Worm (Caenorhabditis elegans) whole organism, L3 larva: ENCODE measurements around the gene dpy-17.
"Not testable (repeated sequence)": the region's sequence is repeated elsewhere in the genome, so short reads cannot be mapped to it uniquely, and the experiment has no call there.

Source experiments
- R02D3.7 ChIP-seq: fragments of 150-350 bp; optimal IDR thresholded peaks from 2 replicates; lab custom pipeline; 2014; ENCODE audit warnings: missing biosample characterization, missing genetic modification characterization
- aly-2 ChIP-seq: fragments of 150-350 bp; optimal IDR thresholded peaks from 2 replicates; lab custom pipeline; 2014; ENCODE audit warnings: missing biosample characterization, missing genetic modification characterization
- ama-1 ChIP-seq: fragments of 150-350 bp; optimal IDR thresholded peaks from 2 replicates; lab custom pipeline; 2018
- ceh-16 ChIP-seq: sonication (generic microtip); optimal IDR thresholded peaks from 2 replicates; lab custom pipeline; 2017; ENCODE audit warnings: missing biosample characterization, missing genetic modification characterization
- ceh-28 ChIP-seq: fragments of 150-350 bp; optimal IDR thresholded peaks from 2 replicates; lab custom pipeline; 2014; ENCODE audit warnings: missing biosample characterization, missing genetic modification reagents, missing genetic modification characterization
- ceh-82 ChIP-seq: fragments of 150-350 bp; optimal IDR thresholded peaks from 2 replicates; lab custom pipeline; 2014; ENCODE audit warnings: missing biosample characterization, missing genetic modification characterization
- ceh-9 ChIP-seq: sonication (generic microtip); optimal IDR thresholded peaks from 2 replicates; lab custom pipeline; 2018; ENCODE audit warnings: missing biosample characterization, missing genetic modification characterization
- daf-12 ChIP-seq: fragments of 150-350 bp; optimal IDR thresholded peaks from 2 replicates; lab custom pipeline; 2014; ENCODE audit warnings: missing biosample characterization, missing genetic modification reagents, missing genetic modification characterization
- egl-27 ChIP-seq: sonication (generic microtip); optimal IDR thresholded peaks from 4 replicates; lab custom pipeline; 2017; ENCODE audit warnings: missing biosample characterization, missing genetic modification reagents, missing genetic modification characterization
- elt-1 ChIP-seq: fragments of 150-350 bp; optimal IDR thresholded peaks from 2 replicates; lab custom pipeline; 2014; ENCODE audit warnings: missing biosample characterization, missing genetic modification characterization
- elt-2 ChIP-seq: sonication (generic microtip); optimal IDR thresholded peaks from 2 replicates; lab custom pipeline; 2016; ENCODE audit warnings: missing genetic modification reagents, mild to moderate bottlenecking, missing genetic modification characterization, missing compliant biosample characterization
- elt-3 ChIP-seq, 3 experiments: fragments of 150-350 bp in 1 of 3; sonication (generic microtip) in 2 of 3; optimal IDR thresholded peaks; 2 replicates in 2 of 3; 4 replicates in 1 of 3; lab custom pipeline; 2014 to 2017; ENCODE audit warnings: missing biosample characterization in 3 of 3, missing genetic modification characterization in 3 of 3
- eor-1 ChIP-seq, 2 experiments: fragments of 150-350 bp; optimal IDR thresholded peaks; 2 replicates each; lab custom pipeline; 2014 to 2018; ENCODE audit warnings: missing biosample characterization in 2 of 2, missing genetic modification characterization in 2 of 2
- fkh-2 ChIP-seq: fragments of 150-350 bp; optimal IDR thresholded peaks from 2 replicates; lab custom pipeline; 2014; ENCODE audit warnings: missing biosample characterization, missing genetic modification reagents, missing genetic modification characterization
- fos-1 ChIP-seq: fragments of 150-350 bp; optimal IDR thresholded peaks from 2 replicates; lab custom pipeline; 2014; ENCODE audit warnings: missing biosample characterization, missing genetic modification characterization
- hmg-11 ChIP-seq: sonication (generic microtip); optimal IDR thresholded peaks from 2 replicates; lab custom pipeline; 2016; ENCODE audit warnings: missing genetic modification characterization, missing compliant biosample characterization
- jun-1 ChIP-seq: fragments of 150-350 bp; optimal IDR thresholded peaks from 2 replicates; lab custom pipeline; 2014; ENCODE audit warnings: missing biosample characterization, missing genetic modification reagents, missing genetic modification characterization
- lin-15B ChIP-seq: fragments of 150-350 bp; optimal IDR thresholded peaks from 2 replicates; lab custom pipeline; 2014; ENCODE audit warnings: missing biosample characterization, missing genetic modification characterization
- lin-39 ChIP-seq: fragments of 150-350 bp; optimal IDR thresholded peaks from 2 replicates; lab custom pipeline; 2018; ENCODE audit warnings: missing biosample characterization, missing genetic modification reagents, missing genetic modification characterization
- lsy-12 ChIP-seq: sonication (generic microtip); optimal IDR thresholded peaks from 2 replicates; lab custom pipeline; 2016; ENCODE audit warnings: mild to moderate bottlenecking, missing genetic modification characterization, missing compliant biosample characterization
- mdl-1 ChIP-seq: fragments of 150-350 bp; optimal IDR thresholded peaks from 2 replicates; lab custom pipeline; 2014; ENCODE audit warnings: missing biosample characterization, missing genetic modification characterization
- mml-1 ChIP-seq: fragments of 150-350 bp; sonication (generic microtip); optimal IDR thresholded peaks from 3 replicates; lab custom pipeline; 2014; ENCODE audit warnings: missing biosample characterization, missing genetic modification characterization
- nfya-1 ChIP-seq: sonication (generic microtip); optimal IDR thresholded peaks from 2 replicates; lab custom pipeline; 2017; ENCODE audit warnings: missing genetic modification characterization, mild to moderate bottlenecking, missing compliant biosample characterization, antibody characterized with exemption, moderate library complexity; ENCODE audit not compliant: insufficient read depth
- nhr-11 ChIP-seq: fragments of 150-350 bp; optimal IDR thresholded peaks from 2 replicates; lab custom pipeline; 2014; ENCODE audit warnings: missing biosample characterization, missing genetic modification characterization
- nhr-23 ChIP-seq: fragments of 150-350 bp; optimal IDR thresholded peaks from 2 replicates; lab custom pipeline; 2014; ENCODE audit warnings: missing biosample characterization, missing genetic modification reagents, missing genetic modification characterization
- nhr-25 ChIP-seq: sonication (generic microtip); optimal IDR thresholded peaks from 2 replicates; lab custom pipeline; 2017; ENCODE audit warnings: missing biosample characterization, missing genetic modification characterization
- nhr-28 ChIP-seq: fragments of 150-350 bp; optimal IDR thresholded peaks from 2 replicates; lab custom pipeline; 2014; ENCODE audit warnings: missing biosample characterization, missing genetic modification characterization
- nhr-43 ChIP-seq: sonication (generic microtip); optimal IDR thresholded peaks from 2 replicates; lab custom pipeline; 2016; ENCODE audit warnings: mild to moderate bottlenecking, missing genetic modification characterization, missing compliant biosample characterization; ENCODE audit not compliant: poor library complexity, severe bottlenecking
- nhr-67 ChIP-seq: fragments of 150-350 bp; optimal IDR thresholded peaks from 2 replicates; lab custom pipeline; 2014; ENCODE audit warnings: missing biosample characterization, missing genetic modification characterization
- nhr-76 ChIP-seq: fragments of 150-350 bp; sonication (generic microtip); optimal IDR thresholded peaks from 5 replicates; lab custom pipeline; 2014; ENCODE audit warnings: missing biosample characterization, missing genetic modification characterization
- pqm-1 ChIP-seq: fragments of 150-350 bp; optimal IDR thresholded peaks from 2 replicates; lab custom pipeline; 2017; ENCODE audit warnings: missing biosample characterization, missing genetic modification characterization, inconsistent platforms
- sea-2 ChIP-seq: fragments of 150-350 bp; sonication (generic microtip); optimal IDR thresholded peaks from 4 replicates; lab custom pipeline; 2014; ENCODE audit warnings: missing biosample characterization, missing genetic modification reagents, missing genetic modification characterization
- skn-1 ChIP-seq: fragments of 150-350 bp; optimal IDR thresholded peaks from 2 replicates; lab custom pipeline; 2014; ENCODE audit warnings: missing biosample characterization, missing genetic modification characterization
- snpc-4 ChIP-seq: fragments of 150-350 bp; optimal IDR thresholded peaks from 2 replicates; lab custom pipeline; 2014; ENCODE audit warnings: missing biosample characterization, missing genetic modification characterization
- tbx-2 ChIP-seq: sonication (generic microtip); optimal IDR thresholded peaks from 2 replicates; lab custom pipeline; 2016; ENCODE audit warnings: mild to moderate bottlenecking, missing genetic modification characterization, missing compliant biosample characterization
- unc-39 ChIP-seq: sonication (generic microtip); optimal IDR thresholded peaks from 4 replicates; lab custom pipeline; 2017; ENCODE audit warnings: missing biosample characterization, missing genetic modification characterization
- zag-1 ChIP-seq: fragments of 150-350 bp; optimal IDR thresholded peaks from 2 replicates; lab custom pipeline; 2014; ENCODE audit warnings: missing biosample characterization, missing genetic modification characterization

The dpy-17 gene

DNA sequence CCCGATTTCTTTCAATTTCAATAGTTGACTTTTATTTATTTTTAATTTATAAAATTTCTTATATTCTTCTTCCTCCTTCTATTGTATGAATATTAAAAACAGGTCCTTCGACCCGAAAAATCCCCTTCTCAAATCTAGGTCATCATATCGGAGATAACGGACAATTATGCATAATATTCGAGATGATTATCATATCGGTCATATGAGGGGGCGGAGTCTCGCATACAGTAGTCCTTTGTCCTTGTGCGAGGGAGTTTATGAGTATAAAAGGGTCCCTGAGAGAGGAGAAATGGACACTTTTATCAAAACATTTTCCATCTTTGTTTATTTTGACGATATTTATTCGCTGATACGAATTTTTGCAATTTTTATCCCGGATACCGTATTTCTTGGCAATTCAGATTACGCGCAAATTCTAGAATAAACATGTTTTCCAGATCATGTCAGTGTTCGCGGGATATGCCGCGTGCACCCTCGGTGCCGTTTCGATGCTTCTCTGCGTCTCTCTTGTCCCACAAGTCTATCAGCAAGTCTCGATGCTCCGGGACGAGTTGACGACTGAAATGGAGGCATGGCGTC lies at the start of gene dpy-17:
Gene dpy-17 (plus strand): TSS at position 438 of the 579 bp plus-strand sequence.
- TF ChIP-seq tbx-2 (tag; lab: Kevin White, UChicago), result no peak
- TF ChIP-seq nhr-76, result no peak
- TF ChIP-seq nhr-25, result no peak

ce11 chrIII:5061798-5062197 lies 45.3 kb upstream of the dpy-17 start, which contains the start of gene C45G9.10:
Gene C45G9.10 (minus strand): TSS chrIII:5061898.
- TF ChIP-seq zag-1 (tag; lab: Kevin White, UChicago) (no peak), eor-1 (tag; optimal IDR thresholded peaks at IDR 0.05; lab: Kevin White, UChicago) (no peak), egl-27 (tag; lab: Kevin White, UChicago) (no peak), ceh-28 (no peak), lsy-12 (tag; lab: Kevin White, UChicago) (no peak), nhr-11 (tag; lab: Kevin White, UChicago) (no peak), unc-39 (tag; lab: Kevin White, UChicago) (no peak), skn-1 (no peak), ceh-9 (tag; lab: Kevin White, UChicago) (no peak)

DNA sequence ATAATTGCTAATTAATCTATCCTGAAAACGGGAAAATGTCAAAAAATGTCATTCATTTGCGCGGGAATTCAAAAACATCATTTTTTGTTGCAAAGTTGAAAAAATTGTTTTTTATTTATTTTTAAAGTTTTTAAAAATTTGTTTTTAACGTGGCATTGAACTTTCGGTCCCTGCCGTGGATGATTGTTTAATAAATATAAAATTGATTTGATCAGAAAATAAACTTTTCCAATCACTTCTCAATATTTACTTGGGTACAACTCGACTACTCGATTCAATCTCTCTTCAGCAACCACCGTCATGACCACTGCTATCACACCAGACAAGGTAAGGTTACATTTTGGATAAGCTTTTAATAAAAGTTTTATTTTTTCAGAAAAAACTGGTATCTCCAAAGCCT lies 44.7 kb upstream of the dpy-17 start, which contains the start of gene C45G9.4:
Gene C45G9.4 (plus strand): TSS at position 301 of the 400 bp plus-strand sequence.
- TF ChIP-seq ceh-28; nhr-28 (tag; lab: Kevin White, UChicago); jun-1 (tag; lab: Kevin White, UChicago): not testable (repeated sequence)

ce11 chrIII:5068675-5069233 lies 38.4 kb upstream of the dpy-17 start, which contains the start of the genes C45G9.11 and C45G9.2:
Gene C45G9.11 (minus strand): TSS chrIII:5068725.
Gene C45G9.2 (plus strand): TSS chrIII:5069066.
- TF ChIP-seq lsy-12 (tag; lab: Kevin White, UChicago) (peak; percentile 46), mdl-1 (tag; lab: Kevin White, UChicago) (no peak), lin-15B (peak; percentile 63), skn-1 (peak; percentile 51), snpc-4 (tag; lab: Kevin White, UChicago) (peak; percentile 58), pqm-1 (tag; lab: Kevin White, UChicago) (peak; percentile 24), nhr-43 (tag; lab: Kevin White, UChicago) (peak; percentile 88), R02D3.7 (no peak), nhr-76 (peak; percentile 12), tbx-2 (tag; lab: Kevin White, UChicago) (no peak), nfya-1 (tag; lab: Kevin White, UChicago) (peak; percentile 75), daf-12 (tag; lab: Kevin White, UChicago) (no peak), lin-39 (tag; lab: Kevin White, UChicago) (peak; percentile 23), nhr-25 (peak; percentile 47), nhr-23 (tag; lab: Kevin White, UChicago) (peak; percentile 61)

ce11 chrIII:5071509-5071908 lies 35.6 kb upstream of the dpy-17 start, which contains the start of gene C45G9.12:
Gene C45G9.12 (minus strand): TSS chrIII:5071609.
- no peak for TF ChIP-seq ceh-9 (tag; lab: Kevin White, UChicago)
- no peak for TF ChIP-seq nhr-76
- no peak for TF ChIP-seq aly-2 (tag; lab: Kevin White, UChicago)
- no peak for TF ChIP-seq nhr-25
- TF ChIP-seq nfya-1 (tag; lab: Kevin White, UChicago), result no peak
- TF ChIP-seq snpc-4 (tag; lab: Kevin White, UChicago), result no peak
- no peak for TF ChIP-seq elt-1 (tag; lab: Kevin White, UChicago)
- no peak for TF ChIP-seq ceh-82 (tag; lab: Kevin White, UChicago)
- TF ChIP-seq elt-3 (tag; optimal IDR thresholded peaks at IDR 0.05; lab: Kevin White, UChicago), result no peak
- TF ChIP-seq nhr-23 (tag; lab: Kevin White, UChicago), result no peak
- TF ChIP-seq ceh-16, result no peak
- no peak for TF ChIP-seq nhr-67 (tag; lab: Kevin White, UChicago)
- TF ChIP-seq, all 47 proteins: peak for 0

DNA sequence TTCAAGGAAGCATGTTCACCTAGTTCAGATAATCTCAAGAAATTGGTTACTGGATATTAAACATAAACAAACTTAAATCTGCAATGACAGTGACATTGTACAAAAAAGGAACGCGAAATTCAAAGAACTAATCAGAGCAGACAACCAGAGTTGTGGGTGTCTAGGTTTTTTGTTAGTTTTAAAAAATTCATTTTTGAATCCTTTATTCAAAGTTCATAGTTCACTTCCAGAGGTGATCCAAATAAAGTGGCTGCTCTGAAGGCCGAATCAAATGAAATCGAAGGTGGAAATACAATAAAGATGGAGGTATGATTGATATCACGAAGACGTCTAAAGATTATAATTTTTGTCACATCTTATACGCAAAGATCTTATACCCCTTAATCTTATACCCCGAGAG lies 32.7 kb upstream of the dpy-17 start, which contains the start of gene ttbk-6:
Gene ttbk-6 (plus strand): TSS at position 301 of the 400 bp plus-strand sequence.
- TF ChIP-seq nhr-11 (tag; lab: Kevin White, UChicago), result no peak
- TF ChIP-seq ceh-28, result no peak
- no peak for TF ChIP-seq aly-2 (tag; lab: Kevin White, UChicago)
- TF ChIP-seq lsy-12 (tag; lab: Kevin White, UChicago), result no peak
- TF ChIP-seq hmg-11 (tag; lab: Kevin White, UChicago), result no peak
- TF ChIP-seq ama-1 (lab: Kevin White, UChicago), result no peak
- TF ChIP-seq jun-1 (tag; lab: Kevin White, UChicago), result no peak
- no peak for TF ChIP-seq R02D3.7
- TF ChIP-seq fos-1 (tag; lab: Kevin White, UChicago), result no peak
- TF ChIP-seq snpc-4 (tag; lab: Kevin White, UChicago), result no peak
- no peak for TF ChIP-seq skn-1
- no peak for TF ChIP-seq elt-2
- TF ChIP-seq ceh-16, result no peak
- TF ChIP-seq sea-2 (GFP tag; lab: Kevin White, UChicago), result no peak
- no peak for TF ChIP-seq nhr-23 (tag; lab: Kevin White, UChicago)
- no peak for TF ChIP-seq fkh-2 (tag; lab: Kevin White, UChicago)
- no peak for TF ChIP-seq nhr-67 (tag; lab: Kevin White, UChicago)
- no peak for TF ChIP-seq elt-1 (tag; lab: Kevin White, UChicago)
- no peak for TF ChIP-seq mml-1 (tag; lab: Kevin White, UChicago)
